Worm (Caenorhabditis elegans): Measurements from ENCODE around the gene che-7.

The che-7 gene

DNA sequence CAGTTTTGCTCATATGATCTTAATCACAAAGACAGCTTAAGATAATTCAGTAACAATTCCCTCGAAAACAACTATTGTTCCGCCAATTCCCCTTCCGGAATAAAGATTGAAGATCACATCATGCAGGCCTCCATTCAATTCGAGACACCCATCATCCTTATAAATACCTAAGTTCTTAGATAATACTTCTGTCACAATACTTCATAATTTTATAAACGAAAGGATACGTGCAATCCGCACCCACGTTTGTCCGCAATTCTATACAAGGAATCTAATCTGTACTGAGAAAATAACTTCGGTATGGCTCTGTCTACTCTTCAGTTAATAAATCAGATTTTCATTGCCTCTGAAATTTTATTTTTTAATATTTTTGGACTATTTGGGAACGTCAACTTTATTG, 40.3 kb downstream of the che-7 start, which contains the start of gene srsx-5:
Gene srsx-5 (plus strand): TSS at position 301 of the 400 bp plus-strand sequence.
- TF ChIP-seq gmeb-2 (tag; optimal IDR thresholded peaks at IDR 0.05) (no peak), pat-9 (tag; optimal IDR thresholded peaks at IDR 0.05) (no peak), C38D4.7 (GFP tag; optimal IDR thresholded peaks at IDR 0.05) (no peak), ceh-45 (GFP tag; IDR thresholded peaks at IDR 0.05) (no peak), fkh-6 (tag; optimal IDR thresholded peaks at IDR 0.05) (no peak), pqm-1 (tag; optimal IDR thresholded peaks at IDR 0.05) (no peak), unc-42 (tag; optimal IDR thresholded peaks at IDR 0.05) (no peak), nhr-232 (tag; optimal IDR thresholded peaks at IDR 0.05) (no peak), sdc-2 (tag; optimal IDR thresholded peaks at IDR 0.05) (no peak), T23F11.4 (GFP tag; optimal IDR thresholded peaks at IDR 0.05) (no peak), madf-2 (tag; optimal IDR thresholded peaks at IDR 0.05) (no peak), dve-1 (tag; optimal IDR thresholded peaks at IDR 0.05) (no peak), K02D7.2 (tag; optimal IDR thresholded peaks at IDR 0.05) (no peak), ceh-30 (tag; optimal IDR thresholded peaks at IDR 0.05) (no peak), ceh-9 (tag; optimal IDR thresholded peaks at IDR 0.05) (no peak)

- TF ChIP-seq zip-5 (tag; optimal IDR thresholded peaks at IDR 0.05): no peak
- TF ChIP-seq lin-11 (tag; optimal IDR thresholded peaks at IDR 0.05): no peak
- TF ChIP-seq unc-42 (tag; optimal IDR thresholded peaks at IDR 0.05): no peak
- TF ChIP-seq unc-86 (tag; optimal IDR thresholded peaks at IDR 0.05): no peak
- TF ChIP-seq K02D7.2 (tag; optimal IDR thresholded peaks at IDR 0.05): no peak
- no peak for TF ChIP-seq K09A11.1 (tag; optimal IDR thresholded peaks at IDR 0.05; ENCODE audit: insufficient read depth)
- no peak for TF ChIP-seq gmeb-2 (tag; optimal IDR thresholded peaks at IDR 0.05)
Measured at ce11 chrV:7926784-7927183, 42.2 kb downstream of the che-7 start, which contains the start of gene srsx-6. Gene srsx-6 (plus strand): TSS chrV:7927084.

ce11 chrV:7925483-7925882, 43.5 kb downstream of the che-7 start, which contains the start of gene srsx-7:
Gene srsx-7 (plus strand): TSS chrV:7925783.
- TF ChIP-seq nhr-232 (tag; optimal IDR thresholded peaks at IDR 0.05) (no peak), hlh-13 (GFP tag; optimal IDR thresholded peaks at IDR 0.05) (no peak), ceh-45 (GFP tag; IDR thresholded peaks at IDR 0.05) (no peak), sox-2 (GFP tag; IDR thresholded peaks at IDR 0.05) (no peak), ttx-3 (tag; optimal IDR thresholded peaks at IDR 0.05) (no peak), ceh-2 (tag; optimal IDR thresholded peaks at IDR 0.05) (no peak), hlh-6 (tag; optimal IDR thresholded peaks at IDR 0.05) (no peak), pat-9 (tag; optimal IDR thresholded peaks at IDR 0.05) (no peak), C08G9.2 (tag; optimal IDR thresholded peaks at IDR 0.05) (no peak)

All from whole organism, late embryonic.